Fruit fly (Drosophila melanogaster): ENCODE results near the gene CG43737.

CG43737 gene

DNA sequence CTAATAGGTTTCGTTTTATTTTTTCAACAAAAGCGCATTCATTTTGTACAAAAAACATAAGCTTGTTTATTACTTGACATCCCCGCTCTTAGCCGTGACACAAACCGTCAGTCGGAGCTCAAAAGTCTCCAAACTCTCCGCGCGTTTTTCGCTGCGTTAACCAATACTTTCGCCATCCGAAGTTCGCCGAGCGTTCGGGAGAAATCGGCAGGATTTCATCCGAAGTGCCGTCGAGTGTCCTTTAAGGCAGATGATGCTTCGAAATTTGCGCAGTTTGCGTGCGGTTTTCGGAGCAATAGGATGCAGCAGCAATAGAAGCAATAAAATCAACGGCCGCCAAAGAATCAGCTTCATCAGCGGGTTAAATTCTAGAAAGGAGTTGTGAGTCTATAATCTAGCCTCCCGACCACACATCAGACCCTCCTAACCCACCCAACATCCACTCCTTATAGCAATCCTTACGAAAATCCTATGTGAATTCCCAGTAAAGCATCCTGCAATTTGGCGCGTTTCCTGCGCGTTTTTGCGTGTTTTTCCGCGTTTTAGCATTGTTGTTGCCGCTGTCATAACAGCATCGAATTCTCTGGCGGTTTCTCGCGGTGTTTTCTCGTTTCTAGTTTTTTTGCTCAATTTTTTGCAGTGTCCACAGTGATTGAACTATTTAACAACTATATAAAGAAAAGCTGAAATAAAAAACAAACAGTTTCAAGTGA, at the start of gene CG43737:
CG43737 (plus strand) TSS at position 271 of the 713 bp plus-strand sequence.
- no peak for TF ChIP-seq noc (tag; optimal IDR thresholded peaks at IDR 0.05)

DNA sequence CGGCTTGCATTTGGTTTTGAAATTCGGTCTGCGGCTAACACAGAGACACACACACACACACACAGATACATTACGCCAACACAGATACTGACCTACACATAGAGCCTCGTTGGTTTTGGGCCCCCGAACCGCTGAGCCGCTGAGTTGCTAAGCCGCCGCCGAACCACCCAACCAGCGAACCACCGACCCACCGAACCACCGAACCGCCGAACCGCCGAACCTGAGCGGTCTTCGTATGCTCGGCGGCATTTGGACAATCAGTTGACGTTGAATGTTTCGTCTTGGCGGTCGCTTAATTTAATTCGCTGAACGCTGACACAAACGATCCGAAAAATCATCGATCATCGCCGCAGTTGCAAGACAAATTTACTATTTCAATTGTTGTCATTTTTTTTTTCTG, 49.7 kb upstream of the CG43737 start, which contains the start of gene drd:
drd (plus strand) TSS at position 258 of the 400 bp plus-strand sequence.
- no peak for TF ChIP-seq noc (tag; optimal IDR thresholded peaks at IDR 0.05)

DNA sequence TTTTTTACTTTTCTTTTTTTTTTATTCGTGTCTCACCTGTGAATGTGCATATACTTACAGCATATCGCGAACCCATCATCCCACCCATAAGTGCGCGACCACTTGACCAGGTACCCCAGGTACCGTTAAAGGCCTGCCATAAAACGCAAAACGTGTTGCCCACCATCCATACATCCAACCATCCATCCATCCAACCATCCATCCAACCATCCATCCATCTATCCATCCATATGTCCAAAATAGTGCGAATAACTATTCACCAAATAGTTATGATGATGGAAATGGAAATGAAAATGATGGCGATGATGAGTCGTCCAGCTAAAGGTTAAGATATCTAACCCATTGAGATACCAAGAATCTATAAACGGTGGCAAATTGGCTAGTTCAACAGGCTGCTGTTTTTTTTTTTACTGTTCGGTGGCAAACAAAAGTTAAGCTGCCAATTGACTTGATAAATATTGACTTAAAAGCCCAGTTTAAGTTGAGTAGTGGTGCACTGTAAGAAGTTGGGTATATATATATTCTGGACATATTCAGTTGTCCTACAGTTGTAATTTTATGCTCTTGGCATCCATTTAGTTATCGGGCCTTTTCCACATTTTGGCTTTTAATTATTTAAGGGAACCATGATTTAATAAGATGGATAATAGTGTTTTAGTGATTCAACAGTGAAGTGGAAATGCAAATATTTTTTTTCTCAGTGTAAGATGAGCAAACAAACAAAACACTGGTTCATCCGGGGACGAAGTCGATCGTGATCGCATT, 47.2 kb upstream of the CG43737 start:
- TF ChIP-seq noc (tag; optimal IDR thresholded peaks at IDR 0.05), result peak; percentile 12

DNA sequence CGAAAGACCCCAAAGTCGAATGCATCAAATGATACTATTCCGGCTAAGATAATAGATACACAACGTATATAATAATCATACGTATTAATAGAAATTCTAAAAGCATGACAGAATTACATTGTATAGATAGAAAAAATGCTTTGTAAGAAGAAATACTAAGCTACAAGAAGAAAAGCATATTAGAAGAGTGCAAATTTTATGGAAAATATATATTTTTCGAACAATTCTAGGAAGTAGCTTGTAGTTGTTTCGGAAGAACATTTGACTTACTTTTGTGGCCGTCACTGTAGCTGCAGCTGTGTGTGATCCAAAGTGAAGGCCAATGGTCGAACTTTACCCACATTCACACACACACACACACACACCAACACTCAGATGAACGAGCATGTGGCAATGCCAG, 43.2 kb upstream of the CG43737 start:
- TF ChIP-seq noc (tag; optimal IDR thresholded peaks at IDR 0.05), result no peak

DNA sequence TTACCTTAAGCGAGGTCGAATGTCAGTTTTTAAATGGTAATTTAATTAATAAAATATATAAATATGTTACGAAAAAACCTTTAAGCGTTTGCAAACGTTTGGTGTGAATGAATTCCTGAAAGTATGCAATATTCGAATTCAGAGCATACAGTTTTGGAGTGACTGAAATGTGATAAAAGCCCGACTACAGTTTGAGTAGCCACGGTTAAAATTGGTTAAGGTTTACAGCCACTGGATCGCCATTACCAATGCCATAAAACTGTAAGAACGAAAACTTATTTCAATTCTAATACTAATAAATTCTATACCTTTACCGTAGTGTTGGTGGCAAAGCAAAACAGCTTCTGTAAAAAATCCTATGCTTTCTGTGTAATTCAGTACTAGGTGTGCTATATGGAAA, 38.0 kb upstream of the CG43737 start:
- TF ChIP-seq noc (tag; optimal IDR thresholded peaks at IDR 0.05), result no peak

DNA sequence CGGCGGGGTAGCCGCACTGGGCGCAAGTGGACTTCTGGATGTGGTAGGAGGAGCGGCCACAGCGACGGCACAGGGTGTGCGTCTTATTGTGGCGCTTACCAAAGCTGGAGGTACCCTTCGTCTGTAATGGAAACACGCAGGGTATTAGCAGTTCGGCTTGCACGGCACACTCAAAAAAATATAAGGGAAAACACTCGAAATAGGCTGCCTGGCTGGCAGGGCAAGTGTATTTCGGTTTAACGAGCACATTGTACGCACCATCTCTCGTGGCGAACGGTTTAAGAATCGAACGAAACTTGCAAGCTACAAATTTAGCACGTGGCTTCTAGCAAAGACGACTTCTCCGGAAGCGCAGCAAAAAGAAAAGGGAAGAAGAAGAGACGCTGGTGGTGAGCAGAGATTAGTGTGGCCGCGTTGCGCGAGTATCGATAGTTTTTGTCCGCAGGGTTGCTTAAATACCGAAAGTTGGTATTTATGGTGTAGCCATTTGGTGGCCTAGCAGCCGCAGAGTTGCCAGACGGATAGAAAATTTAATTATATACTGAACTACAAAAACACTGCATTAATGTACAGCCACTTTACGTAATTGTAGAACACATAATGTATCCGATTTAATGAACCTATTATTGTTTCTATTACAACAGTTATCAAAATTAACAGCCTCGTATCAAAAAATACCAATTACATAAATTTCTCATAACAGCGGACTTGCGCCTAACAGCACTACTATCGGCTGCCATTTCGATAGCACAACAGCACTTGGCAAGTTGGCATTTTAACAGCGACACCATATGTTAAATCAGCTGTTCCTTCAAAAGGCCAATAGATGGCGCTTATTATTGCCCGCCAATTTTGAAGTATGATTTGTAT, 36.0 kb upstream of the CG43737 start, which contains the start of gene RpL37-1:
RpL37-1 (minus strand) TSS at position 374 of the 870 bp plus-strand sequence.
- TF ChIP-seq noc (tag; optimal IDR thresholded peaks at IDR 0.05), result peak; percentile 41

DNA sequence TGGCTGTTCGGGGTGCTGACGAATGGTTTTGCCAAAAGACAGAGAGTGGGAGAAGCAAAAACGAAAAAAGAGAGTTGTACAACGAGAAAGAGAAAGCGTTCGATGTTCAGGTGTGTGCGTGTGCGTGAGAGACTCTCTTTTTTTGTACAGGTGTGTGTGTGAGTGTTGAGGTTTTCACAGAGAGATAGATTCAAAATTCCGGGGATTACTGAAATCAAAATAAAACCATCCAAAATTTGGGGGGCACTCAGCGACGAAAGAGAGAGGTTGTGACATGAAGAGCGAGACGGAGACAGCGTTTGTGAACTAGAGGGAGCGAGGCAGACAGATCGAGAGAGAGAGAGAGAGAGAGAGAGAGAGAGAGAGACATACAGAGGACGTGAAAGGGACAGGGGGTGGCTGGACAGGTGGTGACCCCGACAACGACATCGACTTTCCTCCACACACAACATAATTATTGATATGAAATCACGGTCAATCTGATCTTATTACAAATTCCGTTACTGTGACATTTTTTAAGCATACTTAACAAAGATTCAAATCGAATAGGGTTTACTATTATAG, 31.9 kb upstream of the CG43737 start:
- TF ChIP-seq noc (tag; optimal IDR thresholded peaks at IDR 0.05), result no peak

DNA sequence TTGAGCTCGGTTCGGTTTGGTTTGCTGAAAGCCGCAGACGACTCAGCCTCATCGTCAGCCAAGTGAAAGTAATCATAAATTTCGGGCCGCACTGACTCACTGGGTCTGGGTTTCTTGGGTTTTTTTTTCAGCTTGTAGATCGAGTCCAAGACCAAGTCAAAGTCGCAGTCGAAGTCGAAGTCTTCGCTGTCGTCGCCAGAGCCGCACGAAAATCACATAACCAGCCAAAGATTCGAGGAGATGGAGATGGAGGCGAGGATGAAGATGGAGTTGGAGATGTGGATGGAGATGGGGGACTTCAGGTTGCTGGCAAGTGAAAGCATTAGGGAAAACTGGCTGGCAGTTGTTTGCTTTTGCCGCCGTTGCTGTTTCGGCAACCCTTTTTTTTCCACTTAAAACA, 28.2 kb upstream of the CG43737 start:
- no peak for TF ChIP-seq noc (tag; optimal IDR thresholded peaks at IDR 0.05)

DNA sequence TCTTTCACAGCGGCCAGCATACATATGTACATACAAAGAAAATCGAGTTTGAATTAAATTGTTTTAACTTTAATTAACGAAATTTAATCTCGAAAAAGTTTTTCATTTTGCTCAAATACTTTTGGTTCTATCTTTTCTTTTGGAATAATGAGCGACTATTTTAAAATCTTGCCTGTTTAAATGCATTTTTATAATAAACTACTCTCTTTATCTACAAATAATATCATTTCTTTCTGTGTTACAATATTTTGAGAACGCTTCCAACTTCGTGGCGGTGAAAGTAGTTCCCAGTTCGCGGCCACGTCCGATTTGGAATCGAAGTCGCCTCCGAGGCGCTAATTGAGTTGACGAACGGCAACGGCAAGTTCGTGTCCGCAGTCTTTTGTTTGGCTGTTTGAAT, 25.0 kb upstream of the CG43737 start:
- no peak for TF ChIP-seq noc (tag; optimal IDR thresholded peaks at IDR 0.05)

DNA sequence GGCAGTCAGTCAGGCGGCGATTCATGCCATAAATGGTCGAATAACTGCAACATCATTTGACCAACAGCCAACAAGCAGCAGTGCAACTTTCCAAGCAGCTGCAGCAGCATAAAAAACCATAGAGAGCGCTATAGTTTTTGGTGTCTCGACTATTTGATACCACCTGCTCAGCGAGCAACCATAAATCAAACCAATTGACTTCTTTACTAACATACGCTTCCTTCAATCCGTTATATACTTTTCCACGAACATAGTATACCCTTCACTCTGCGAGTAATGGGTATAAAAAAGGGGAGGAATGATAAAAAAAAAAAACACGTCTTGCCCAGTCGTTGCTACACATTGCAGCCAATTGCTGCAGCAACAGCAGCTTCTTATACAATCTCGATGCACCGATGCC, 23.2 kb upstream of the CG43737 start:
- no peak for TF ChIP-seq noc (tag; optimal IDR thresholded peaks at IDR 0.05)

DNA sequence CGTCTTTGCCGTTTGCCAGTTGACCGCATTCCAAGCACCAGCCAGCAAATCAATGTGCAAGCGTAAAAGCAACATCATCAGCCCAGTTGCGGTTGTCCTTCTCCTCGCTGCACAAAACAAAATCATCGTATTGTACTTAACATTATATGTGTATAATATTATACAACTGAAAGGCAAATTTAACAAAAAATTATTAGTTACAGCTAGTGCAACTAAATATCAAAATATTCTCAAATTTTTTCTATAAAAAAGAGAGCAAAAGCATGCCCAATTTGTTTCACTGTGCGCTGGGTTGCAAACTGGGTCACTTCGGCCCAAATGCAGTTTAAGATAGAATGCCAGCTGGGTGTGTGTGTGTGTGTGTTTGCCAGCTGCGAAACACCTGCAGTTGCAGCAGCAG, 19.0 kb upstream of the CG43737 start:
- TF ChIP-seq noc (tag; optimal IDR thresholded peaks at IDR 0.05), result no peak

DNA sequence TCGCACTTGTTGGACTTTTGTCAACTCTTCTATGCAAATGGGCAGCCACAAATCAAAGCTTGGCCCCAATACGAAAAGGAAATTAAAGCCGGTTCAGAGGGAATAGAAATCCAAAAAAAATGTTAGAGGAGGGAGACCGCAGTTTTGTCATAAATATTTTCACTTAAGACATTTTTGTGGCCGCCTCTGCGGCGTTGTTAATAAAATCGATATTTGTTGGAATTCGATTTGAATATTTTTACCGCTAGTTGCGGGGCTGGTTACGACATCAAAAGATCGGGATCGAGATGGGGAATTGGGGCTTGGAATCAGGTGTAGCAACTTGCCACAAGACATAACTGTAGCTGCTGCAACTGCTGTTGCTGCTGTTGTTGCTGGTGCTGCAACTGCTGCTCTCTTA, 18.0 kb upstream of the CG43737 start:
- no peak for TF ChIP-seq noc (tag; optimal IDR thresholded peaks at IDR 0.05)

DNA sequence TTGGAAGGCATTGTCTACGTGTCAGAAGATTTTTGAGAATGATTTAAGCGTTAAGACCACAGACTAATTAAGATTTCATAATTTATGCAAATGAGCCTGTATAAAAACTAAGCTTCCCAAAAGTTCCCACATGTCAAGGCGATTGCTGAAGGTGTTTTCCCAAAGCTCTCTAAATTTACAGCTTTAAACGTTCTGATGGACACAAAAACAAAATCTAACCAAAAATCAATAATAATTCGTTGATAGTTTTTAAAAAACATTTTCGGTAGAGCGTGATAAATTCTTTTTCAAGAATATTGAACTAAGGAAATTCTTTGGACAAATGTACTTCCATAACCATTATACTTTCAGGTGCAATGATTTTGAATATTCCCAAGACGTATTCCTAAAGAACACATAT, 13.2 kb upstream of the CG43737 start:
- TF ChIP-seq noc (tag; optimal IDR thresholded peaks at IDR 0.05), result no peak

DNA sequence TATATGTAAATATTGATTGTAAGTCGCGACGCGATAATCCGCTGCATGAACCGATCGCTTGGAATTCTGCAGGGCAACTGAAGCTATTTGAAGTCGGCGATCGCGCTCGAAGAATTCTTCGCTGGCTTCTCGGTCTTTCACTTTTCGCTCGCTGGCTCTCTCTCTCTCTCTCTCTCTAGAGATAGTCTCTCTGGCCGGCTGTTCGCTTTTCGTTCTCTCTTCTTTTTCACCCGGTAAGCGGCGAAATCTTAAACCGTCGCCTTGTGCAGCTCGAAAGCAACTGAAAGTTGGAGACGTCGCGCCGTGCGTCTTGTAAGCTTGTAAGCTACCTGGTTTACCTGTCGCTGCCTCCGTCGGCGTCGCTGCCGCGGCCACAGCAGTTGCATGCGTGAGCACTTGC, 12.3 kb upstream of the CG43737 start, which contains the start of gene CG9095:
CG9095 (minus strand) TSS at position 285 of the 400 bp plus-strand sequence.
- no peak for TF ChIP-seq noc (tag; optimal IDR thresholded peaks at IDR 0.05)

DNA sequence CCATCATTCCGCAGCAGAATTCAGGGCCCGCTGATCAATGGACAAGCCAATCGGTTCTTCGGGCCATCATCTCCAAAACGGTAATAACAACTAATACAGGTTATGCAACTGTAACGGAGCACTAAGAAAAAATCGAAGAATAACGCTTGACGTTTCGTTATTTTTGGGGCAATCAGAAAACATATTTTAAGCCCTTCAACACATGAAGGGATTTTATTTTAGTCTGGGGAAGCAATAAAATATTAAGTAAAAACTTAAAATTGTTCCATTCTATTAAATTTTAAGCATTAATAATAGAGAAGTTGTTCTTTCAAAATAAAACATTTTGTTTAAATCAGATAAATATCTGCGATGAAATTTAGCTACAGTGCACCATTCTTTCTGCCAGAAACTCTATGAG, 11.8 kb upstream of the CG43737 start:
- no peak for TF ChIP-seq noc (tag; optimal IDR thresholded peaks at IDR 0.05)

DNA sequence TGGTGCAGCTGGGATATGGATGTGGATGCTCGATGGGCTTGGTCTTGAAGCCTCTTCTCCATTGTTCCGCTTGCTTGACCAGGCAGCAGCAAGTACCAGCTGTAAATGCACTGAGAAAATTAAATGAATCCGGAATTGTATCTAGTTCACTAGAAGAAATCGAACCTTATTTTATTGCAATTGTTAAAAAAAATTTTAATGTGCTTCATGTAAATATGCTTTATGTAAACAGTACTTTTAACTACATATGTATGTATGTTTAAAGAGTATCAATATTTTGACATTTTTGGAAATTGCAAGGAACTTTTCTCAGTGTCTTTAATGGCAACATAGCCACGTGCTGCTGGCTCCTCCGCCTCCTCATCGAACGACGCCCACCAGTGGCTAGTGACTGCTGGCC, 10.4 kb upstream of the CG43737 start:
- TF ChIP-seq noc (tag; optimal IDR thresholded peaks at IDR 0.05), result no peak

Data from whole organism, larva.